Fruit fly (Drosophila melanogaster) whole organism, embryonic: Measurements from ENCODE around the gene HemK1.

Experiments used
- Atf-2 ChIP-seq: fragments of 200-800 bp; sonication (Bioruptor generic); optimal IDR thresholded peaks from 2 replicates; lab custom pipeline; 2016; ENCODE audit warnings: missing biosample characterization, missing genetic modification characterization
- CG10147 ChIP-seq: fragments of 200-800 bp; sonication (Bioruptor generic); optimal IDR thresholded peaks from 2 replicates; lab custom pipeline; 2019; ENCODE audit warnings: missing biosample characterization, mild to moderate bottlenecking, missing genetic modification characterization, moderate library complexity
- CG10209 ChIP-seq: fragments of 200-800 bp; sonication (Bioruptor generic); optimal IDR thresholded peaks from 3 replicates; lab custom pipeline; 2017; ENCODE audit warnings: missing biosample characterization, mild to moderate bottlenecking, missing genetic modification characterization, missing genetic modification reagents
- CG1024 ChIP-seq: fragments of 200-800 bp; sonication (Bioruptor generic); IDR thresholded peaks from 2 replicates; pipeline ENCODE4 v1.3.6; 2022; ENCODE audit warnings: missing biosample characterization, missing genetic modification characterization
- CG10431 ChIP-seq: fragments of 200-800 bp; sonication (Bioruptor generic); optimal IDR thresholded peaks from 3 replicates; lab custom pipeline; 2018; ENCODE audit warnings: missing biosample characterization, mild to moderate bottlenecking, missing genetic modification characterization
- CG10543 ChIP-seq: fragments of 200-800 bp; sonication (Bioruptor generic); optimal IDR thresholded peaks from 3 replicates; lab custom pipeline; 2017; ENCODE audit warnings: missing biosample characterization, mild to moderate bottlenecking, missing genetic modification characterization, moderate library complexity
- CG11093 ChIP-seq: fragments of 200-800 bp; sonication (Bioruptor generic); IDR thresholded peaks from 3 replicates; pipeline ENCODE4 v1.3.6; 2022; ENCODE audit warnings: missing biosample characterization, missing genetic modification characterization
- CG11247 ChIP-seq: fragments of 200-800 bp; sonication (Bioruptor generic); IDR thresholded peaks from 2 replicates; pipeline ENCODE4 v1.3.6; 2022; ENCODE audit warnings: missing biosample characterization, missing genetic modification characterization
- CG13894 ChIP-seq: fragments of 200-800 bp; sonication (Bioruptor generic); optimal IDR thresholded peaks from 3 replicates; lab custom pipeline; 2018; ENCODE audit warnings: missing biosample characterization, mild to moderate bottlenecking, missing genetic modification characterization, moderate library complexity
- CG14441 ChIP-seq: fragments of 200-800 bp; sonication (Bioruptor generic); IDR thresholded peaks from 2 replicates; pipeline ENCODE4 v1.3.6; 2022; ENCODE audit warnings: missing biosample characterization, missing genetic modification characterization
- CG15601 ChIP-seq: fragments of 200-800 bp; sonication (Bioruptor generic); optimal IDR thresholded peaks from 3 replicates; lab custom pipeline; 2019; ENCODE audit warnings: missing biosample characterization, mild to moderate bottlenecking, missing genetic modification characterization, moderate library complexity
- CG16813 ChIP-seq: fragments of 200-800 bp; sonication (Bioruptor generic); IDR thresholded peaks from 3 replicates; pipeline ENCODE4 v1.3.6; 2022; ENCODE audit warnings: missing biosample characterization, missing genetic modification characterization; ENCODE audit not compliant: partially characterized antibody
- CG17186 ChIP-seq: fragments of 200-800 bp; sonication (Bioruptor generic); optimal IDR thresholded peaks from 3 replicates; lab custom pipeline; 2017; ENCODE audit warnings: missing biosample characterization, missing genetic modification reagents, missing genetic modification characterization
- CG18262 ChIP-seq: fragments of 200-800 bp; optimal IDR thresholded peaks from 3 replicates; lab custom pipeline; 2019; ENCODE audit warnings: missing biosample characterization, mild to moderate bottlenecking, missing genetic modification characterization, moderate library complexity
- CG3281 ChIP-seq: fragments of 200-800 bp; sonication (Bioruptor generic); optimal IDR thresholded peaks from 3 replicates; lab custom pipeline; 2017; ENCODE audit warnings: missing biosample characterization, mild to moderate bottlenecking, missing genetic modification characterization
- CG3407 ChIP-seq: fragments of 200-800 bp; sonication (Bioruptor generic); optimal IDR thresholded peaks from 2 replicates; lab custom pipeline; 2018; ENCODE audit warnings: missing biosample characterization, mild to moderate bottlenecking, missing genetic modification characterization
- CG34422 ChIP-seq: fragments of 200-800 bp; sonication (Bioruptor generic); IDR thresholded peaks from 3 replicates; pipeline ENCODE4 v1.3.6; 2022; ENCODE audit warnings: missing biosample characterization, missing genetic modification characterization
- CG3995 ChIP-seq: fragments of 200-800 bp; sonication (Bioruptor generic); optimal IDR thresholded peaks from 3 replicates; lab custom pipeline; 2016; ENCODE audit warnings: missing biosample characterization, missing genetic modification characterization
- CG8089 ChIP-seq: fragments of 200-800 bp; sonication (Bioruptor generic); optimal IDR thresholded peaks from 3 replicates; lab custom pipeline; 2016; ENCODE audit warnings: missing biosample characterization, missing genetic modification characterization
- CG9727 ChIP-seq: fragments of 200-800 bp; sonication (Bioruptor generic); optimal IDR thresholded peaks from 3 replicates; lab custom pipeline; 2017; ENCODE audit warnings: missing biosample characterization, mild to moderate bottlenecking, missing genetic modification characterization
- CrebB ChIP-seq: fragments of 200-800 bp; sonication (Bioruptor generic); optimal IDR thresholded peaks from 3 replicates; lab custom pipeline; 2018; ENCODE audit warnings: missing biosample characterization, mild to moderate bottlenecking, missing genetic modification characterization
- Dll ChIP-seq: fragments of 200-800 bp; sonication (Bioruptor generic); IDR thresholded peaks from 4 replicates; pipeline ENCODE4 v1.3.6; 2022; ENCODE audit warnings: missing biosample characterization, missing genetic modification characterization; ENCODE audit not compliant: partially characterized antibody
- H15 ChIP-seq: fragments of 200-800 bp; sonication (Bioruptor generic); IDR thresholded peaks from 3 replicates; pipeline ENCODE4 v1.3.6; 2022; ENCODE audit warnings: missing biosample characterization, missing genetic modification characterization
- HHEX ChIP-seq: fragments of 200-800 bp; sonication (Bioruptor generic); optimal IDR thresholded peaks from 3 replicates; lab custom pipeline; 2017; ENCODE audit warnings: missing biosample characterization, mild to moderate bottlenecking, missing genetic modification characterization, missing genetic modification reagents
- HmgZ ChIP-seq: fragments of 200-800 bp; sonication (Bioruptor generic); optimal IDR thresholded peaks from 2 replicates; lab custom pipeline; 2018; ENCODE audit warnings: missing biosample characterization, mild to moderate bottlenecking, missing genetic modification characterization
- Lhr ChIP-seq: fragments of 200-800 bp; sonication (Bioruptor generic); optimal IDR thresholded peaks from 3 replicates; lab custom pipeline; 2017; ENCODE audit warnings: mild to moderate bottlenecking, missing biosample characterization, missing genetic modification reagents, missing genetic modification characterization
- Sox100B ChIP-seq: fragments of 200-800 bp; sonication (Bioruptor generic); optimal IDR thresholded peaks from 3 replicates; lab custom pipeline; 2018; ENCODE audit warnings: missing biosample characterization, mild to moderate bottlenecking, missing genetic modification characterization
- Vsx1 ChIP-seq: fragments of 200-800 bp; sonication (Bioruptor generic); optimal IDR thresholded peaks from 2 replicates; lab custom pipeline; 2017; ENCODE audit warnings: missing biosample characterization, mild to moderate bottlenecking, missing genetic modification characterization, missing genetic modification reagents
- aop ChIP-seq: fragments of 200-800 bp; sonication (Bioruptor generic); IDR thresholded peaks from 2 replicates; pipeline ENCODE4 v1.3.6; 2022; ENCODE audit warnings: missing biosample characterization, missing genetic modification characterization
- bab2 ChIP-seq: fragments of 200-800 bp; sonication (Bioruptor generic); optimal IDR thresholded peaks from 2 replicates; lab custom pipeline; 2016; ENCODE audit warnings: missing biosample characterization, missing genetic modification characterization
- bsh ChIP-seq, 2 experiments: fragments of 200-800 bp; sonication (Bioruptor generic); optimal IDR thresholded peaks; 2 replicates each; lab custom pipeline; 2017 to 2018; ENCODE audit warnings: mild to moderate bottlenecking in 2 of 2, missing biosample characterization in 2 of 2, missing genetic modification characterization in 2 of 2, moderate library complexity in 1 of 2
- dati ChIP-seq: fragments of 200-800 bp; sonication (Bioruptor generic); IDR thresholded peaks from 2 replicates; pipeline ENCODE4 v1.3.6; 2022; ENCODE audit warnings: missing biosample characterization, missing genetic modification characterization
- en ChIP-seq: fragments of 200-800 bp; sonication (Bioruptor generic); optimal IDR thresholded peaks from 2 replicates; lab custom pipeline; 2016; ENCODE audit warnings: missing biosample characterization, missing genetic modification characterization
- grau ChIP-seq: fragments of 200-800 bp; optimal IDR thresholded peaks from 3 replicates; lab custom pipeline; 2019; ENCODE audit warnings: missing biosample characterization, mild to moderate bottlenecking, missing genetic modification characterization, moderate library complexity
- lbe ChIP-seq: fragments of 200-800 bp; sonication (Bioruptor generic); optimal IDR thresholded peaks from 2 replicates; lab custom pipeline; 2016; ENCODE audit warnings: missing biosample characterization, mild to moderate bottlenecking, missing genetic modification characterization
- lilli ChIP-seq: fragments of 200-800 bp; sonication (Bioruptor generic); optimal IDR thresholded peaks from 3 replicates; lab custom pipeline; 2016; ENCODE audit warnings: missing biosample characterization, missing genetic modification characterization
- lola ChIP-seq, 3 experiments: fragments of >200 bp in 2 of 3; fragments of 200-800 bp in 1 of 3; sonication (Bioruptor generic) in 1 of 3; optimal IDR thresholded peaks; 2 replicates each; lab custom pipeline; 2017 to 2019; ENCODE audit warnings: missing biosample characterization in 3 of 3, missing genetic modification characterization in 3 of 3, mild to moderate bottlenecking in 1 of 3, moderate library complexity in 1 of 3
- nmo ChIP-seq: fragments of 200-800 bp; sonication (Bioruptor generic); optimal IDR thresholded peaks from 2 replicates; lab custom pipeline; 2018; ENCODE audit warnings: missing biosample characterization, mild to moderate bottlenecking, missing genetic modification characterization, moderate library complexity
- otp ChIP-seq: fragments of 200-800 bp; sonication (Bioruptor generic); IDR thresholded peaks from 3 replicates; pipeline ENCODE4, ENCODE4 v1.3.6; 2022; ENCODE audit warnings: missing biosample characterization, missing genetic modification characterization
- pan ChIP-seq, 4 experiments: fragments of >200 bp in 3 of 4; fragments of 200-800 bp in 1 of 4; sonication (Bioruptor generic) in 1 of 4; optimal IDR thresholded peaks in 3 of 4; IDR thresholded peaks in 1 of 4; 2 replicates each; pipeline versions ENCODE4 v1.3.6 to Lab custom; 2017 to 2022; ENCODE audit warnings: missing biosample characterization in 2 of 4, missing genetic modification characterization in 2 of 4, mixed read lengths in 1 of 4
- pum ChIP-seq: fragments of 200-800 bp; sonication (Bioruptor generic); optimal IDR thresholded peaks from 2 replicates; lab custom pipeline; 2016; ENCODE audit warnings: missing biosample characterization, missing genetic modification characterization
- ro ChIP-seq: fragments of 200-800 bp; sonication (Bioruptor generic); IDR thresholded peaks from 2 replicates; pipeline ENCODE4 v1.3.6; 2022; ENCODE audit warnings: missing biosample characterization, missing genetic modification characterization
- scrt ChIP-seq: fragments of 200-800 bp; sonication (Bioruptor generic); optimal IDR thresholded peaks from 2 replicates; lab custom pipeline; 2018; ENCODE audit warnings: missing biosample characterization, mild to moderate bottlenecking, missing genetic modification characterization, moderate library complexity
- sens ChIP-seq: fragments of 200-800 bp; sonication (Bioruptor generic); peaks from one replicate; lab custom pipeline; 2016; ENCODE audit warnings: missing biosample characterization, missing genetic modification characterization
- sisA ChIP-seq: fragments of 200-800 bp; sonication (Bioruptor generic); IDR thresholded peaks from 2 replicates; pipeline ENCODE4 v1.3.6; 2022; ENCODE audit warnings: missing biosample characterization, missing genetic modification characterization
- so ChIP-seq: fragments of 200-800 bp; sonication (Bioruptor generic); IDR thresholded peaks from 3 replicates; pipeline ENCODE4 v1.3.6; 2022; ENCODE audit warnings: missing biosample characterization, missing genetic modification characterization
- sr ChIP-seq: fragments of 200-800 bp; sonication (Bioruptor generic); IDR thresholded peaks from 3 replicates; pipeline ENCODE4 v1.3.6; 2022; ENCODE audit warnings: missing biosample characterization, missing genetic modification characterization
- tll ChIP-seq, 2 experiments: fragments of 200-800 bp in 1 of 2; fragments of >200 bp in 1 of 2; sonication (Bioruptor generic) in 1 of 2; optimal IDR thresholded peaks; 2 replicates each; lab custom pipeline; 2017 to 2019; ENCODE audit warnings: missing biosample characterization in 2 of 2, missing genetic modification characterization in 2 of 2, mild to moderate bottlenecking in 1 of 2, moderate library complexity in 1 of 2
- wek ChIP-seq: fragments of 200-800 bp; sonication (Bioruptor generic); optimal IDR thresholded peaks from 3 replicates; lab custom pipeline; 2018; ENCODE audit warnings: missing biosample characterization, mild to moderate bottlenecking, missing genetic modification characterization, moderate library complexity
- zfh1 ChIP-seq: fragments of 200-800 bp; sonication (Bioruptor generic); IDR thresholded peaks from 3 replicates; pipeline ENCODE4 v1.3.6; 2022; ENCODE audit warnings: missing biosample characterization, missing genetic modification characterization

HemK1 gene

dm6 chr2L:6462259-6462658, 5.2 kb downstream of the HemK1 start (continued):
- no peak for TF ChIP-seq HmgZ (tag; lab: Kevin White, UChicago)
- no peak for TF ChIP-seq CG8089
- no peak for TF ChIP-seq CG13894 (tag; lab: Kevin White, UChicago)
- TF ChIP-seq CG10147 (GFP tag; lab: Kevin White, UChicago), result no peak
- TF ChIP-seq Atf-2 (GFP tag; lab: Kevin White, UChicago), result no peak
- no peak for TF ChIP-seq CG17186 (GFP tag; lab: Kevin White, UChicago)
- TF ChIP-seq pum (GFP tag; lab: Kevin White, UChicago), result no peak
- TF ChIP-seq bab2, result peak; percentile 26
- 0 out of 3 replicates have a peak, but pooled peaks have one; percentile 46 for TF ChIP-seq so (GFP tag; lab: Robert Waterston, UW)
- TF ChIP-seq CG15601 (tag; lab: Kevin White, UChicago), result peak; percentile 25
- no peak for TF ChIP-seq CG18262 (tag; lab: Kevin White, UChicago)
- no peak for TF ChIP-seq H15 (GFP tag; lab: Robert Waterston, UW)
- no peak for TF ChIP-seq ro (GFP tag; lab: Robert Waterston, UW)
- TF ChIP-seq en, result no peak
- TF ChIP-seq Vsx1 (GFP tag; lab: Kevin White, UChicago), result no peak
- TF ChIP-seq otp (GFP tag; lab: Robert Waterston, UW), result peak; percentile 76
- peak; percentile 13 for TF ChIP-seq wek (GFP tag; lab: Kevin White, UChicago)
- TF ChIP-seq sens, result peak; percentile 74
- peak; percentile 59 for TF ChIP-seq CG9727 (GFP tag; lab: Kevin White, UChicago)
- TF ChIP-seq Dll (GFP tag; lab: Robert Waterston, UW), result no peak
- TF ChIP-seq CG3281 (GFP tag; lab: Kevin White, UChicago), result no peak
- no peak for TF ChIP-seq CG1024 (GFP tag; lab: Robert Waterston, UW)
- no peak for TF ChIP-seq lilli (GFP tag; lab: Kevin White, UChicago)
- TF ChIP-seq tll (GFP tag; optimal IDR thresholded peaks at IDR 0.05; lab: Kevin White, UChicago), result peak in 1 of 2 experiments; percentile 73
- peak in 1 of 2 experiments; percentile 13 for TF ChIP-seq bsh (GFP tag; optimal IDR thresholded peaks at IDR 0.05; lab: Kevin White, UChicago)
- no peak for TF ChIP-seq CG14441 (GFP tag; lab: Robert Waterston, UW)
- TF ChIP-seq lola (GFP tag; optimal IDR thresholded peaks at IDR 0.05; lab: Kevin White, UChicago), result peak in 1 of 3 experiments; percentile 42
- TF ChIP-seq lbe (GFP tag; lab: Kevin White, UChicago), result no peak
- TF ChIP-seq CG10431 (GFP tag; lab: Kevin White, UChicago), result no peak
- TF ChIP-seq scrt, result no peak
- peak; percentile 44 for TF ChIP-seq CrebB
- no peak for TF ChIP-seq sisA (GFP tag; lab: Robert Waterston, UW)
- TF ChIP-seq CG3407 (GFP tag; lab: Kevin White, UChicago), result no peak
- 0 out of 2 replicates have a peak, but pooled peaks have one; percentile 13 for TF ChIP-seq dati (GFP tag; lab: Robert Waterston, UW)
- no peak for TF ChIP-seq CG10543
- no peak for TF ChIP-seq Lhr (GFP tag; lab: Kevin White, UChicago)
- TF ChIP-seq CG34422 (GFP tag; lab: Robert Waterston, UW), result no peak
- no peak for TF ChIP-seq HHEX (GFP tag; lab: Kevin White, UChicago)
- peak; percentile 1 for TF ChIP-seq CG10209
- no peak for TF ChIP-seq Sox100B
- TF ChIP-seq pan (optimal IDR thresholded peaks at IDR 0.05; lab: Kevin White, UChicago), result no peak
- no peak for TF ChIP-seq pan (GFP tag; optimal IDR thresholded peaks at IDR 0.05 in 1 of 2, IDR thresholded peaks at IDR 0.05 in 1 of 2)
- TF ChIP-seq aop (GFP tag; lab: Robert Waterston, UW), result no peak
- TF ChIP-seq zfh1 (GFP tag; lab: Robert Waterston, UW), result peak; percentile 38; the same call in 2 of the 3 replicates
- TF ChIP-seq CG16813, result no peak
- no peak for TF ChIP-seq CG3995 (GFP tag; lab: Kevin White, UChicago)
- TF ChIP-seq CG11247 (GFP tag; lab: Robert Waterston, UW), result no peak
- TF ChIP-seq grau (tag; lab: Kevin White, UChicago), result no peak
- no peak for TF ChIP-seq nmo (GFP tag; lab: Kevin White, UChicago)
- no peak for TF ChIP-seq CG11093 (GFP tag; lab: Robert Waterston, UW)
- no peak for TF ChIP-seq sr (GFP tag; lab: Robert Waterston, UW)
